Comparison of ENCODE assay signal across 6 fruit fly cellular contexts in the genomic region with DNA sequence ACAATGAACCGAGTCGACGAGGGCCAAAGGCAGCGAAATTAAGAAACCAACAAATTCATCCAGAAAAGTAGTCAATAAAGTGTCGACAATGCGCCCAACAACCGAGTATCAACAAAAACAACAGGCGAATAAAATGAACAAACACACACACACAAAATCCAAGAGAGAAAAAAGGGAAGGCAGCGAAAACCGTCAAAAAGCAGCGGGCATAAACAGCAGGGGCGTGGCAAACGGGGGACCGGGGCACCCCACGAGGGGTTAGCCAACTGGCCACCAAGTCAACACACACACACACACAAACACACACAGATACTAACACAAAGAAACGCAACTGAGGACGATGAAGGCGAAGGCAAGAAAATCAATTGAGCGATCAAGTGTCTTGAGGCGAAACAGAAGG.
TF ChIP-seq lines count a peak whose summit lies in the region.

No protein-coding gene starts in this region.

- TF ChIP-seq CTCF in whole organism, embryonic (GFP tag; optimal IDR thresholded peaks at IDR 0.05; lab: Kevin White, UChicago): no peak

TF ChIP-seq in whole organism, 6 proteins besides CTCF, POLR2A, EP300 and RAD21:
- TF ChIP-seq psq (optimal IDR thresholded peaks at IDR 0.05; lab: Kevin White, UChicago) (no peak), Dll (optimal IDR thresholded peaks at IDR 0.05; lab: Kevin White, UChicago) (peak; percentile 62), usp (GFP tag; optimal IDR thresholded peaks at IDR 0.05; lab: Kevin White, UChicago) (no peak), CG8478 (optimal IDR thresholded peaks at IDR 0.05; lab: Kevin White, UChicago) (no peak), pan (optimal IDR thresholded peaks at IDR 0.05; lab: Kevin White, UChicago) (no peak), EcR (GFP tag; optimal IDR thresholded peaks at IDR 0.05; lab: Kevin White, UChicago) (no peak)

TF ChIP-seq in whole organism, adult, 20 proteins besides CTCF, POLR2A, EP300 and RAD21:
- TF ChIP-seq CG5204 (GFP tag; optimal IDR thresholded peaks at IDR 0.05; lab: Kevin White, UChicago) (no peak), tj (GFP tag; optimal IDR thresholded peaks at IDR 0.05; lab: Kevin White, UChicago) (peak; percentile 11), toe (GFP tag; optimal IDR thresholded peaks at IDR 0.05; lab: Kevin White, UChicago) (no peak), CG7045 (GFP tag; optimal IDR thresholded peaks at IDR 0.05; lab: Kevin White, UChicago) (no peak), CG11617 (GFP tag; optimal IDR thresholded peaks at IDR 0.05; lab: Kevin White, UChicago) (no peak), ovo (GFP tag; optimal IDR thresholded peaks at IDR 0.05; lab: Kevin White, UChicago) (no peak), pad (GFP tag; optimal IDR thresholded peaks at IDR 0.05; lab: Kevin White, UChicago) (no peak), cnc (optimal IDR thresholded peaks at IDR 0.05; lab: Kevin White, UChicago) (no peak)
TF ChIP-seq in whole organism, adult: peak in this region for 1.

TF ChIP-seq in whole organism, embryonic, 481 proteins besides CTCF, POLR2A, EP300 and RAD21 (continues in another document):
- TF ChIP-seq B-H1 (GFP tag; IDR thresholded peaks at IDR 0.05; lab: Robert Waterston, UW) (no peak), dati (GFP tag; IDR thresholded peaks at IDR 0.05; lab: Robert Waterston, UW) (no peak), CG14441 (GFP tag; IDR thresholded peaks at IDR 0.05; lab: Robert Waterston, UW) (no peak), tll (GFP tag; optimal IDR thresholded peaks at IDR 0.05; lab: Kevin White, UChicago) (no peak), shn (GFP tag; optimal IDR thresholded peaks at IDR 0.05; lab: Kevin White, UChicago) (no peak), CG11456 (GFP tag; IDR thresholded peaks at IDR 0.05; lab: Robert Waterston, UW) (no peak), kni (GFP tag; optimal IDR thresholded peaks at IDR 0.05; lab: Kevin White, UChicago) (peak; percentile 76), CG13624 (GFP tag; optimal IDR thresholded peaks at IDR 0.05; lab: Kevin White, UChicago) (no peak), CG11504 (tag; optimal IDR thresholded peaks at IDR 0.05; lab: Kevin White, UChicago) (no peak), CG31441 (GFP tag; IDR thresholded peaks at IDR 0.05; lab: Robert Waterston, UW) (no peak), CG2120 (GFP tag; optimal IDR thresholded peaks at IDR 0.05; lab: Kevin White, UChicago) (no peak), Dref (GFP tag; IDR thresholded peaks at IDR 0.05; lab: Robert Waterston, UW) (no peak), p53 (GFP tag; optimal IDR thresholded peaks at IDR 0.05; lab: Kevin White, UChicago) (no peak), CG12769 (tag; optimal IDR thresholded peaks at IDR 0.05; lab: Kevin White, UChicago) (peak; percentile 24), HmgZ (tag; optimal IDR thresholded peaks at IDR 0.05; lab: Kevin White, UChicago) (no peak), CG7372 (GFP tag; IDR thresholded peaks at IDR 0.05; lab: Robert Waterston, UW) (no peak; the same call in 1 of the 2 replicates), Fer1 (GFP tag; optimal IDR thresholded peaks at IDR 0.05; lab: Kevin White, UChicago) (no peak), CG6683 (GFP tag; optimal IDR thresholded peaks at IDR 0.05; lab: Kevin White, UChicago) (no peak), NfI (GFP tag; optimal IDR thresholded peaks at IDR 0.05; lab: Kevin White, UChicago) (no peak), CG17802 (tag; optimal IDR thresholded peaks at IDR 0.05; lab: Kevin White, UChicago) (no peak)

TF ChIP-seq in whole organism, prepupa, 60 proteins besides CTCF, POLR2A, EP300 and RAD21:
- TF ChIP-seq eg (GFP tag; IDR thresholded peaks at IDR 0.05; lab: Robert Waterston, UW) (peak; percentile 36; the same call in 1 of the 3 replicates), CG11294 (GFP tag; IDR thresholded peaks at IDR 0.05; lab: Robert Waterston, UW) (no peak), CG3032 (tag; optimal IDR thresholded peaks at IDR 0.05; lab: Kevin White, UChicago) (no peak), CG6808 (GFP tag; optimal IDR thresholded peaks at IDR 0.05; lab: Kevin White, UChicago) (no peak), fkh (GFP tag; optimal IDR thresholded peaks at IDR 0.05; lab: Kevin White, UChicago) (peak; percentile 37), CG10669 (GFP tag; optimal IDR thresholded peaks at IDR 0.05; lab: Kevin White, UChicago) (no peak)

TF ChIP-seq in whole organism, pupa, 21 proteins besides CTCF, POLR2A, EP300 and RAD21:
- no peak for TF ChIP-seq D1 (tag; optimal IDR thresholded peaks at IDR 0.05; lab: Kevin White, UChicago)
- TF ChIP-seq CG13204 (GFP tag; optimal IDR thresholded peaks at IDR 0.05; lab: Kevin White, UChicago): no peak
- TF ChIP-seq gl (tag; optimal IDR thresholded peaks at IDR 0.05; lab: Kevin White, UChicago): no peak
- TF ChIP-seq EcR (GFP tag; optimal IDR thresholded peaks at IDR 0.05; lab: Kevin White, UChicago): peak; percentile 70
- no peak for TF ChIP-seq CG8159 (tag; optimal IDR thresholded peaks at IDR 0.05; lab: Kevin White, UChicago)
- no peak for TF ChIP-seq Pif1A (GFP tag; optimal IDR thresholded peaks at IDR 0.05; lab: Kevin White, UChicago)
- no peak for TF ChIP-seq CG34367 (tag; optimal IDR thresholded peaks at IDR 0.05; lab: Kevin White, UChicago)
- no peak for TF ChIP-seq CG10348 (GFP tag; IDR thresholded peaks at IDR 0.05; lab: Robert Waterston, UW)
- no peak for TF ChIP-seq CG12605 (GFP tag; IDR thresholded peaks at IDR 0.05; lab: Robert Waterston, UW)
- TF ChIP-seq CG32121 (GFP tag; IDR thresholded peaks at IDR 0.05; lab: Robert Waterston, UW): no peak
- TF ChIP-seq CG4496 (GFP tag; IDR thresholded peaks at IDR 0.05; lab: Robert Waterston, UW): 0 out of 3 replicates have a peak, but pooled peaks have one; percentile 37
- TF ChIP-seq fd96Ca (GFP tag; IDR thresholded peaks at IDR 0.05; lab: Robert Waterston, UW): 0 out of 3 replicates have a peak, but pooled peaks have one; percentile 25

TF ChIP-seq in whole organism, wandering third instar larva, 38 proteins besides CTCF, POLR2A, EP300 and RAD21:
- TF ChIP-seq fru (GFP tag; optimal IDR thresholded peaks at IDR 0.05; lab: Kevin White, UChicago) (peak; percentile 6), Dif (GFP tag; optimal IDR thresholded peaks at IDR 0.05; lab: Kevin White, UChicago; ENCODE audit: partially characterized antibody) (peak; percentile 24), psq (GFP tag; optimal IDR thresholded peaks at IDR 0.05; lab: Kevin White, UChicago) (peak; percentile 75), Hr83 (GFP tag; optimal IDR thresholded peaks at IDR 0.05; lab: Kevin White, UChicago; ENCODE audit: poor library complexity, severe bottlenecking) (no peak), Dfd (GFP tag; optimal IDR thresholded peaks at IDR 0.05; lab: Kevin White, UChicago) (peak; percentile 68), HLH106 (tag; optimal IDR thresholded peaks at IDR 0.05; lab: Kevin White, UChicago) (no peak), Rel (GFP tag; optimal IDR thresholded peaks at IDR 0.05; lab: Kevin White, UChicago) (no peak), Rel (tag; optimal IDR thresholded peaks at IDR 0.05; lab: Kevin White, UChicago) (peak; percentile 94), Jra (GFP tag; optimal IDR thresholded peaks at IDR 0.05; lab: Kevin White, UChicago) (peak; percentile 34)
TF ChIP-seq in whole organism, wandering third instar larva: peak in this region for 6.
